Fruit fly (Drosophila melanogaster): ENCODE measurements around the gene CG14903.

CG14903 gene

dm6 chr3R:16551680-16552627 is 21.6 kb downstream of the CG14903 start:
- TF ChIP-seq salr (GFP tag; optimal IDR thresholded peaks at IDR 0.05) (no peak), CG6854 (GFP tag; optimal IDR thresholded peaks at IDR 0.05) (no peak), CG9139 (GFP tag; optimal IDR thresholded peaks at IDR 0.05) (no peak), acj6 (GFP tag; optimal IDR thresholded peaks at IDR 0.05) (no peak), CG10631 (GFP tag; optimal IDR thresholded peaks at IDR 0.05) (no peak), Sox15 (GFP tag; optimal IDR thresholded peaks at IDR 0.05) (no peak), fkh (GFP tag; optimal IDR thresholded peaks at IDR 0.05) (no peak), Eip93F (GFP tag; optimal IDR thresholded peaks at IDR 0.05) (no peak), CG3919 (GFP tag; optimal IDR thresholded peaks at IDR 0.05) (no peak), Lpt (GFP tag; optimal IDR thresholded peaks at IDR 0.05) (no peak), CG8319 (GFP tag; optimal IDR thresholded peaks at IDR 0.05) (no peak), lz (GFP tag; optimal IDR thresholded peaks at IDR 0.05) (no peak), esn (GFP tag; optimal IDR thresholded peaks at IDR 0.05) (no peak), Smox (GFP tag; optimal IDR thresholded peaks at IDR 0.05) (no peak)

dm6 chr3R:16545705-16546104 is 27.8 kb downstream of the CG14903 start:
- TF ChIP-seq Hr4 (GFP tag; optimal IDR thresholded peaks at IDR 0.05) (no peak), Eip78C (GFP tag) (peak; percentile 35)

dm6 chr3R:16542538-16542937 is 31.0 kb downstream of the CG14903 start:
- TF ChIP-seq CG10631 (GFP tag; optimal IDR thresholded peaks at IDR 0.05) (no peak), CG31627 (GFP tag; optimal IDR thresholded peaks at IDR 0.05) (no peak), CG8632 (GFP tag; optimal IDR thresholded peaks at IDR 0.05) (no peak), Smox (GFP tag; optimal IDR thresholded peaks at IDR 0.05) (no peak), CG7368 (GFP tag; optimal IDR thresholded peaks at IDR 0.05) (no peak), CG11902 (GFP tag; optimal IDR thresholded peaks at IDR 0.05) (no peak), dsx (GFP tag; optimal IDR thresholded peaks at IDR 0.05; ENCODE audit: poor library complexity, severe bottlenecking) (peak; percentile 93), CG3032 (tag; optimal IDR thresholded peaks at IDR 0.05) (no peak), Hr39 (GFP tag; optimal IDR thresholded peaks at IDR 0.05) (no peak), CG6854 (GFP tag; optimal IDR thresholded peaks at IDR 0.05) (no peak), Sox15 (GFP tag; optimal IDR thresholded peaks at IDR 0.05) (no peak), CG6163 (GFP tag; IDR thresholded peaks at IDR 0.05) (peak; percentile 6; the same call in 1 of the 3 replicates), eg (GFP tag; IDR thresholded peaks at IDR 0.05) (no peak), Eip78C (GFP tag) (peak; percentile 22)

dm6 chr3R:16541932-16542331 is 31.6 kb downstream of the CG14903 start:
- TF ChIP-seq acj6 (GFP tag; optimal IDR thresholded peaks at IDR 0.05), result no peak
- TF ChIP-seq Eip93F (GFP tag; optimal IDR thresholded peaks at IDR 0.05), result no peak
- TF ChIP-seq CG10631 (GFP tag; optimal IDR thresholded peaks at IDR 0.05), result peak; percentile 7
- TF ChIP-seq CG9139 (GFP tag; optimal IDR thresholded peaks at IDR 0.05), result no peak
- TF ChIP-seq Eip75B (GFP tag; optimal IDR thresholded peaks at IDR 0.05), result peak; percentile 41
- peak; percentile 15 for TF ChIP-seq CG8632 (GFP tag; optimal IDR thresholded peaks at IDR 0.05)
- peak; percentile 29 for TF ChIP-seq net (GFP tag; optimal IDR thresholded peaks at IDR 0.05)
- peak; percentile 12 for TF ChIP-seq CG11762 (GFP tag; optimal IDR thresholded peaks at IDR 0.05; ENCODE audit: insufficient read depth)
- no peak for TF ChIP-seq Ets21C (GFP tag; optimal IDR thresholded peaks at IDR 0.05)
- no peak for TF ChIP-seq fkh (GFP tag; optimal IDR thresholded peaks at IDR 0.05)
- no peak for TF ChIP-seq Sox102F (GFP tag; optimal IDR thresholded peaks at IDR 0.05)
- TF ChIP-seq dsx (GFP tag; optimal IDR thresholded peaks at IDR 0.05; ENCODE audit: poor library complexity, severe bottlenecking), result no peak
- peak; percentile 19 for TF ChIP-seq CG3032 (tag; optimal IDR thresholded peaks at IDR 0.05)
- TF ChIP-seq pdm3 (GFP tag; optimal IDR thresholded peaks at IDR 0.05), result peak; percentile 25
- peak; percentile 82 for TF ChIP-seq Eip78C (GFP tag)
- TF ChIP-seq Gug (GFP tag; IDR thresholded peaks at IDR 0.05), result no peak
- TF ChIP-seq fd85E (GFP tag; optimal IDR thresholded peaks at IDR 0.05), result no peak
- no peak for TF ChIP-seq vri (GFP tag; optimal IDR thresholded peaks at IDR 0.05)
- TF ChIP-seq lz (GFP tag; optimal IDR thresholded peaks at IDR 0.05), result peak; percentile 25
- TF ChIP-seq Hr38 (GFP tag; optimal IDR thresholded peaks at IDR 0.05), result no peak
- no peak for TF ChIP-seq CG1621 (tag; optimal IDR thresholded peaks at IDR 0.05)
- TF ChIP-seq CG4318 (GFP tag; optimal IDR thresholded peaks at IDR 0.05), result no peak
- no peak for TF ChIP-seq CG16779 (tag; optimal IDR thresholded peaks at IDR 0.05)
- peak; percentile 2 for TF ChIP-seq Hr39 (GFP tag; optimal IDR thresholded peaks at IDR 0.05)
- TF ChIP-seq CG31627 (GFP tag; optimal IDR thresholded peaks at IDR 0.05), result no peak
- peak; percentile 32 for TF ChIP-seq fd59A (GFP tag; optimal IDR thresholded peaks at IDR 0.05)
- no peak for TF ChIP-seq eg (GFP tag; IDR thresholded peaks at IDR 0.05)
- TF ChIP-seq Ets96B (tag; optimal IDR thresholded peaks at IDR 0.05), result peak; percentile 65
- TF ChIP-seq Blimp-1 (GFP tag; optimal IDR thresholded peaks at IDR 0.05), result no peak
- peak; percentile 44 for TF ChIP-seq CG10669 (GFP tag; optimal IDR thresholded peaks at IDR 0.05)

All from whole organism, prepupa.